Worm (Caenorhabditis elegans) whole organism, young adult: ENCODE measurements around the gene ZK1010.4.

Experiments
- C06A6.2 ChIP-seq: fragments of 200-800 bp; sonication (Bioruptor generic); conservative IDR thresholded peaks from 2 replicates; pipeline ENCODE4 v1.3.6; 2022; ENCODE audit warnings: missing genetic modification characterization, missing compliant biosample characterization
- F10E7.11 ChIP-seq: sonication (generic microtip); optimal IDR thresholded peaks from 2 replicates; lab custom pipeline; 2017; ENCODE audit warnings: mild to moderate bottlenecking, missing genetic modification characterization, moderate library complexity, missing compliant biosample characterization
- F39B2.1 ChIP-seq: fragments of 200-800 bp; sonication (Bioruptor generic); IDR thresholded peaks from 2 replicates; pipeline ENCODE4 v1.3.6; 2022; ENCODE audit warnings: missing genetic modification reagents, missing genetic modification characterization, missing compliant biosample characterization
- Y79H2A.3 ChIP-seq: fragments of 200-800 bp; sonication (Bioruptor generic); conservative IDR thresholded peaks from 2 replicates; pipeline ENCODE4 v1.3.6; 2022; ENCODE audit warnings: missing genetic modification reagents, missing genetic modification characterization, missing compliant biosample characterization
- aptf-3 ChIP-seq: fragments of 200-800 bp; sonication (Bioruptor generic); IDR thresholded peaks from 2 replicates; pipeline ENCODE4 v1.3.6; 2022; ENCODE audit warnings: missing genetic modification characterization, missing compliant biosample characterization
- athp-1 ChIP-seq: sonication (generic microtip); optimal IDR thresholded peaks from 2 replicates; lab custom pipeline; 2017; ENCODE audit warnings: mild to moderate bottlenecking, missing genetic modification characterization, missing compliant biosample characterization
- attf-3 ChIP-seq: fragments of 200-800 bp; sonication (Bioruptor generic); conservative IDR thresholded peaks from 2 replicates; pipeline ENCODE4 v1.3.6; 2022; ENCODE audit warnings: missing genetic modification reagents, missing genetic modification characterization, missing compliant biosample characterization
- attf-6 ChIP-seq: fragments of 200-800 bp; sonication (Bioruptor generic); IDR thresholded peaks from 2 replicates; pipeline ENCODE4 v1.3.6; 2022; ENCODE audit warnings: missing genetic modification reagents, missing genetic modification characterization, missing compliant biosample characterization
- bed-2 ChIP-seq: fragments of 200-800 bp; sonication (Bioruptor generic); IDR thresholded peaks from 2 replicates; pipeline ENCODE4 v1.3.6; 2022; ENCODE audit warnings: missing genetic modification reagents, missing genetic modification characterization, missing compliant biosample characterization
- ceh-40 ChIP-seq: fragments of 200-800 bp; sonication (Bioruptor generic); IDR thresholded peaks from 2 replicates; pipeline ENCODE4 v1.3.6; 2022; ENCODE audit warnings: missing genetic modification characterization, missing compliant biosample characterization
- ceh-58 ChIP-seq: fragments of 200-800 bp; sonication (Bioruptor generic); IDR thresholded peaks from 2 replicates; pipeline ENCODE4 v1.3.6; 2022; ENCODE audit warnings: missing genetic modification characterization, missing compliant biosample characterization
- ceh-91 ChIP-seq: fragments of 200-800 bp; sonication (Bioruptor generic); IDR thresholded peaks from 2 replicates; pipeline ENCODE4 v1.3.6; 2022; ENCODE audit warnings: missing genetic modification reagents, missing genetic modification characterization, missing compliant biosample characterization
- dpff-1 ChIP-seq: sonication (generic microtip); optimal IDR thresholded peaks from 2 replicates; lab custom pipeline; 2017; ENCODE audit warnings: mild to moderate bottlenecking, missing genetic modification characterization, missing compliant biosample characterization
- ekl-4 ChIP-seq: fragments of 200-800 bp; sonication (Bioruptor generic); IDR thresholded peaks from 2 replicates; pipeline ENCODE4 v1.3.6; 2022; ENCODE audit warnings: missing genetic modification reagents, missing genetic modification characterization, missing compliant biosample characterization
- ets-4 ChIP-seq: fragments of 200-800 bp; sonication (Bioruptor generic); optimal IDR thresholded peaks from 2 replicates; lab custom pipeline; 2018; ENCODE audit warnings: mild to moderate bottlenecking, missing genetic modification characterization, missing compliant biosample characterization
- hsf-1 ChIP-seq: fragments of 200-800 bp; sonication (Bioruptor generic); IDR thresholded peaks from 2 replicates; pipeline ENCODE4 v1.3.6; 2022; ENCODE audit warnings: missing genetic modification reagents, missing genetic modification characterization, missing compliant biosample characterization
- let-526 ChIP-seq: fragments of 200-800 bp; sonication (Bioruptor generic); IDR thresholded peaks from 2 replicates; pipeline ENCODE4 v1.3.6; 2022; ENCODE audit warnings: missing genetic modification reagents, missing genetic modification characterization, missing compliant biosample characterization
- let-607 ChIP-seq, 2 experiments: fragments of 200-800 bp in 1 of 2; sonication (Bioruptor generic) in 1 of 2; sonication (generic microtip) in 1 of 2; optimal IDR thresholded peaks; 2 replicates each; lab custom pipeline; 2016 to 2018; ENCODE audit warnings: mild to moderate bottlenecking in 2 of 2, missing compliant biosample characterization in 2 of 2, missing genetic modification characterization in 2 of 2, moderate library complexity in 2 of 2, missing genotype in 1 of 2
- lin-40 ChIP-seq: sonication (generic microtip); optimal IDR thresholded peaks from 2 replicates; lab custom pipeline; 2016; ENCODE audit warnings: missing genetic modification characterization, mild to moderate bottlenecking, missing compliant biosample characterization, missing genotype, missing genetic modification reagents
- lir-1 ChIP-seq: fragments of 200-800 bp; sonication (Bioruptor generic); conservative IDR thresholded peaks from 2 replicates; pipeline ENCODE4 v1.3.6; 2022; ENCODE audit warnings: missing genetic modification reagents, missing genetic modification characterization, missing compliant biosample characterization
- lsl-1 ChIP-seq: fragments of 200-800 bp; sonication (Bioruptor generic); optimal IDR thresholded peaks from 2 replicates; lab custom pipeline; 2018; ENCODE audit warnings: mild to moderate bottlenecking, missing genetic modification characterization, moderate library complexity, missing compliant biosample characterization
- madf-6 ChIP-seq: fragments of 200-800 bp; sonication (Bioruptor generic); IDR thresholded peaks from 2 replicates; pipeline ENCODE4 v1.3.6; 2022; ENCODE audit warnings: missing genetic modification reagents, missing genetic modification characterization, missing compliant biosample characterization
- mes-4 ChIP-seq: sonication (generic microtip); optimal IDR thresholded peaks from 2 replicates; lab custom pipeline; 2016; ENCODE audit warnings: missing genotype, missing genetic modification characterization, missing compliant biosample characterization
- nfya-1 ChIP-seq: sonication (generic microtip); optimal IDR thresholded peaks from 2 replicates; lab custom pipeline; 2017; ENCODE audit warnings: antibody characterized with exemption, missing compliant biosample characterization, missing genetic modification characterization, borderline replicate concordance; ENCODE audit not compliant: insufficient read depth
- nfya-2 ChIP-seq: fragments of 200-800 bp; sonication (Bioruptor generic); IDR thresholded peaks from 2 replicates; pipeline ENCODE4 v1.3.6; 2022; ENCODE audit warnings: missing genetic modification reagents, missing genetic modification characterization, missing compliant biosample characterization
- nhr-179 ChIP-seq: sonication (generic microtip); optimal IDR thresholded peaks from 2 replicates; lab custom pipeline; 2016; ENCODE audit warnings: mild to moderate bottlenecking, missing genetic modification characterization, missing compliant biosample characterization
- nhr-80 ChIP-seq: sonication (generic microtip); optimal IDR thresholded peaks from 2 replicates; lab custom pipeline; 2016; ENCODE audit warnings: missing genetic modification characterization, missing compliant biosample characterization
- rec-8 ChIP-seq, 2 experiments: sonication (generic microtip); optimal IDR thresholded peaks; 2 replicates each; lab custom pipeline; 2016; ENCODE audit warnings: mild to moderate bottlenecking in 2 of 2, missing genetic modification characterization in 2 of 2, missing genetic modification reagents in 2 of 2, missing genotype in 2 of 2, missing biosample characterization in 1 of 2, missing compliant biosample characterization in 1 of 2, moderate library complexity in 1 of 2
- rpc-1 ChIP-seq, 2 experiments: fragments of 150-350 bp in 1 of 2; sonication (generic microtip) in 1 of 2; optimal IDR thresholded peaks; 2 replicates each; lab custom pipeline; 2014 to 2018; ENCODE audit warnings: missing biosample characterization in 1 of 2, missing genetic modification characterization in 1 of 2, missing genetic modification reagents in 1 of 2, missing genotype in 1 of 2
- sdz-38 ChIP-seq: sonication (generic microtip); optimal IDR thresholded peaks from 2 replicates; lab custom pipeline; 2016; ENCODE audit warnings: missing genotype, missing genetic modification characterization, missing compliant biosample characterization
- snpc-3.4 ChIP-seq: sonication (generic microtip); optimal IDR thresholded peaks from 2 replicates; lab custom pipeline; 2017; ENCODE audit warnings: missing genetic modification characterization, mild to moderate bottlenecking, missing compliant biosample characterization, antibody characterized with exemption, moderate library complexity, missing genotype, missing genetic modification reagents
- snpc-4 ChIP-seq, 5 experiments: fragments of 150-350 bp in 1 of 5; sonication (generic microtip) in 4 of 5; optimal IDR thresholded peaks; 2 replicates each; lab custom pipeline; 2014 to 2018; ENCODE audit warnings: missing genetic modification characterization in 5 of 5, missing biosample characterization in 3 of 5, antibody characterized with exemption in 2 of 5, mild to moderate bottlenecking in 2 of 5, missing compliant biosample characterization in 2 of 5, missing genotype in 2 of 5, moderate library complexity in 2 of 5, missing genetic modification reagents in 1 of 5
- ztf-25 ChIP-seq: fragments of 200-800 bp; sonication (Bioruptor generic); IDR thresholded peaks from 2 replicates; pipeline ENCODE4 v1.3.6; 2022; ENCODE audit warnings: missing genetic modification reagents, missing genetic modification characterization, missing compliant biosample characterization

The ZK1010.4 gene

ce11 chrIII:13020741-13021140 lies 39.9 kb downstream of the ZK1010.4 start, which contains the start of gene cyp-13A11:
Gene cyp-13A11 (plus strand): TSS chrIII:13021006.
- TF ChIP-seq aptf-3 (GFP tag; lab: Robert Waterston, UW) (no peak), snpc-4 (GFP tag; optimal IDR thresholded peaks at IDR 0.05; lab: Kevin White, UChicago) (no peak), snpc-4 (tag; optimal IDR thresholded peaks at IDR 0.05; lab: Kevin White, UChicago) (no peak), ekl-4 (GFP tag; lab: Robert Waterston, UW) (no peak), ceh-40 (no peak), athp-1 (no peak), ets-4 (GFP tag; lab: Kevin White, UChicago) (no peak), Y79H2A.3 (GFP tag; lab: Robert Waterston, UW) (no peak), sdz-38 (no peak), attf-3 (no peak), nfya-1 (tag; lab: Kevin White, UChicago) (no peak), madf-6 (GFP tag; lab: Robert Waterston, UW) (no peak), snpc-3.4 (no peak), rpc-1 (optimal IDR thresholded peaks at IDR 0.05; lab: Kevin White, UChicago) (no peak), rpc-1 (tag; optimal IDR thresholded peaks at IDR 0.05; lab: Kevin White, UChicago) (no peak), lin-40 (tag; lab: Kevin White, UChicago) (no peak), lsl-1 (GFP tag; lab: Kevin White, UChicago) (no peak), F39B2.1 (GFP tag; lab: Robert Waterston, UW) (no peak), attf-6 (no peak), C06A6.2 (GFP tag; lab: Robert Waterston, UW) (no peak)

- TF ChIP-seq F10E7.11 (tag; lab: Kevin White, UChicago) (no peak), nhr-80 (peak; percentile 48)
Observed at ce11 chrIII:13024281-13024680, 43.4 kb downstream of the ZK1010.4 start, which contains the start of gene cyp-13A12. Gene cyp-13A12 (plus strand): TSS chrIII:13024547.

DNA sequence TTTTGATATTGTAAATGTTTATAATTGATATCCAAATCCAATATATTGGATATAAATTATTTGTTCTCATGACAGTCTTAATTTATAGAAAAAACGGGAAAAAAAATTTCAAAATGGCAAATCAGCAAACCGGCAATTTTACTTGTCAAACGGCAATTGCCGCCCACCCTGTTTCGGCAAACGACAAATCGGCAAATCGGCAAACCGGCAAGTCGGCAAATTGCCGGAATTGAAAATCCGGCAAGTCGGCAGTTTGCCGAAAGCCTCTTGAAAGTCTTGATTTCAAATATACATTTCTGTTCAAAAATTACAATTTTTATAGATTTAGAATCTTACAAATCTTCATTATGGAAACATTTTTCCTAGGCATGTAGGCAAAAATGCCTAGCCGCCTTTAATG lies 47.1 kb downstream of the ZK1010.4 start:
- TF ChIP-seq ceh-58 (GFP tag; lab: Robert Waterston, UW) (no peak), hsf-1 (no peak), nhr-179 (tag; lab: Kevin White, UChicago) (no peak), let-526 (no peak), ztf-25 (GFP tag; lab: Robert Waterston, UW) (no peak)

DNA sequence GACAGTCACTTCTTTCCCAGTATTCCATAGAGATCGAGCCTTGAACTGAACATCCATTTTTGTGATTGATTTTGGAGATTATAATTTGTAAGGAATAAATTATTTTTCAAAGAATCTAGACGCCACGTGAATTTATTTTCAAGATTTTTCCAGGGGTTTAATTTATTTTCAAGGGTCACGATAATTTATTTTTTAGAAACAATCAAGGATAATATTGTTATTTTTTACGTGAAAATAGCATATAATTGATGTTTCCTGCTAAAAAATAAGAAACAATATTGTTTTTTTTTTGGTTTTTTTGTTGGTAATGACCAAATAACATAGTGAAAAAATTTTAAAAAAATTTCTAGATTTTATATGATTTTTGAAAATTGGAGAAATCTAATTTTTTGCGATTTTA lies 48.7 kb downstream of the ZK1010.4 start, which contains the start of gene F14F7.4:
Gene F14F7.4, minus strand, starts transcription at position 101 of the 400 bp plus-strand sequence.
- TF ChIP-seq rec-8 (tag; optimal IDR thresholded peaks at IDR 0.05; lab: Kevin White, UChicago) (no peak), bed-2 (GFP tag; lab: Robert Waterston, UW) (no peak), ceh-91 (GFP tag; lab: Robert Waterston, UW) (no peak), dpff-1 (tag; lab: Kevin White, UChicago) (no peak), let-526 (no peak), ceh-40 (no peak), nfya-2 (GFP tag; lab: Robert Waterston, UW) (no peak), mes-4 (tag; lab: Kevin White, UChicago) (no peak), let-607 (tag; optimal IDR thresholded peaks at IDR 0.05; lab: Kevin White, UChicago) (no peak), lir-1 (GFP tag; lab: Robert Waterston, UW) (no peak)
- TF ChIP-seq, all 124 proteins: peak for 0
